Worm (Caenorhabditis elegans) whole organism, L1 larva: ENCODE measurements around the gene F07E5.13.

Experiments used
- aly-2 ChIP-seq: fragments of 150-350 bp; optimal IDR thresholded peaks from 2 replicates; lab custom pipeline; 2014; ENCODE audit warnings: missing biosample characterization, missing genetic modification characterization
- irx-1 ChIP-seq: sonication (generic microtip); optimal IDR thresholded peaks from 2 replicates; lab custom pipeline; 2016; ENCODE audit warnings: missing genetic modification characterization, missing compliant biosample characterization
- lin-13 ChIP-seq: fragments of 150-350 bp; optimal IDR thresholded peaks from 2 replicates; lab custom pipeline; 2014; ENCODE audit warnings: missing biosample characterization, missing genetic modification reagents, missing genetic modification characterization
- nhr-12 ChIP-seq: sonication (generic microtip); optimal IDR thresholded peaks from 2 replicates; lab custom pipeline; 2017; ENCODE audit warnings: missing biosample characterization, missing genetic modification characterization

- TF ChIP-seq aly-2 (tag; lab: Kevin White, UChicago) (no peak), irx-1 (tag; lab: Kevin White, UChicago) (no peak), nhr-12 (tag; lab: Kevin White, UChicago) (no peak), lin-13 (GFP tag; lab: Kevin White, UChicago) (no peak)
Observed at ce11 chrII:2076467-2076866, 12.6 kb upstream of the F07E5.13 start.
